Fruit fly (Drosophila melanogaster): Measurements from ENCODE around the gene Gnpnat.

dm6 chr3R:29762297-29762696 lies 24.2 kb downstream of the Gnpnat start:
- TF ChIP-seq Sin3A (optimal IDR thresholded peaks at IDR 0.05) (no peak), psq (optimal IDR thresholded peaks at IDR 0.05) (no peak), h (optimal IDR thresholded peaks at IDR 0.05) (no peak)

Measured in Kc167 (cell line).